Fruit fly (Drosophila melanogaster): ENCODE measurements around the gene CG13654.

CG13654 gene

dm6 chr3R:25181424-25181823 is 18.2 kb upstream of the CG13654 start:
- TF ChIP-seq h (optimal IDR thresholded peaks at IDR 0.05): no peak
- no peak for TF ChIP-seq ttk (optimal IDR thresholded peaks at IDR 0.05)
- TF ChIP-seq Sin3A (optimal IDR thresholded peaks at IDR 0.05): no peak
- no peak for TF ChIP-seq psq (optimal IDR thresholded peaks at IDR 0.05)
- TF ChIP-seq Myc (optimal IDR thresholded peaks at IDR 0.05): no peak
- no peak for TF ChIP-seq insv (optimal IDR thresholded peaks at IDR 0.05)

- TF ChIP-seq insv (optimal IDR thresholded peaks at IDR 0.05) (no peak), Sin3A (optimal IDR thresholded peaks at IDR 0.05) (no peak), psq (optimal IDR thresholded peaks at IDR 0.05) (no peak), Myc (optimal IDR thresholded peaks at IDR 0.05) (no peak), h (optimal IDR thresholded peaks at IDR 0.05) (no peak)
Observed at dm6 chr3R:25183484-25184442, 15.9 kb upstream of the CG13654 start, which contains the start of gene dan. Gene dan (plus strand): TSS chr3R:25184383.

- TF ChIP-seq insv (optimal IDR thresholded peaks at IDR 0.05) (no peak), Sin3A (optimal IDR thresholded peaks at IDR 0.05) (no peak), h (optimal IDR thresholded peaks at IDR 0.05) (no peak), ttk (optimal IDR thresholded peaks at IDR 0.05) (no peak)
Observed at dm6 chr3R:25184540-25184939, 15.1 kb upstream of the CG13654 start.

dm6 chr3R:25188990-25189389 is 10.6 kb upstream of the CG13654 start:
- TF ChIP-seq ttk (optimal IDR thresholded peaks at IDR 0.05): no peak
- no peak for TF ChIP-seq Myc (optimal IDR thresholded peaks at IDR 0.05)
- no peak for TF ChIP-seq h (optimal IDR thresholded peaks at IDR 0.05)

- TF ChIP-seq Sin3A (optimal IDR thresholded peaks at IDR 0.05) (no peak), Myc (optimal IDR thresholded peaks at IDR 0.05) (no peak)
Observed at dm6 chr3R:25193726-25194204, 5.9 kb upstream of the CG13654 start, which contains the start of gene lobo. Gene lobo (minus strand): TSS chr3R:25193776.

- no peak for TF ChIP-seq Myc (optimal IDR thresholded peaks at IDR 0.05)
Observed at dm6 chr3R:25194723-25195577, 4.7 kb upstream of the CG13654 start, which contains the start of gene CG13653. Gene CG13653 (plus strand): TSS chr3R:25195527.

- TF ChIP-seq h (optimal IDR thresholded peaks at IDR 0.05): no peak
- TF ChIP-seq ttk (optimal IDR thresholded peaks at IDR 0.05): no peak
- no peak for TF ChIP-seq Myc (optimal IDR thresholded peaks at IDR 0.05)
- no peak for TF ChIP-seq psq (optimal IDR thresholded peaks at IDR 0.05)
- TF ChIP-seq Sin3A (optimal IDR thresholded peaks at IDR 0.05): no peak
- no peak for TF ChIP-seq insv (optimal IDR thresholded peaks at IDR 0.05)
Observed at dm6 chr3R:25205413-25205977, 5.9 kb downstream of the CG13654 start.

- TF ChIP-seq h (optimal IDR thresholded peaks at IDR 0.05): no peak
- no peak for TF ChIP-seq psq (optimal IDR thresholded peaks at IDR 0.05)
- no peak for TF ChIP-seq ttk (optimal IDR thresholded peaks at IDR 0.05)
- TF ChIP-seq insv (optimal IDR thresholded peaks at IDR 0.05): no peak
- no peak for TF ChIP-seq Sin3A (optimal IDR thresholded peaks at IDR 0.05)
- no peak for TF ChIP-seq Myc (optimal IDR thresholded peaks at IDR 0.05)
Observed at dm6 chr3R:25207405-25208003, 7.9 kb downstream of the CG13654 start.

- TF ChIP-seq insv (optimal IDR thresholded peaks at IDR 0.05) (no peak), psq (optimal IDR thresholded peaks at IDR 0.05) (no peak), h (optimal IDR thresholded peaks at IDR 0.05) (no peak), ttk (optimal IDR thresholded peaks at IDR 0.05) (no peak), Myc (optimal IDR thresholded peaks at IDR 0.05) (no peak), Sin3A (optimal IDR thresholded peaks at IDR 0.05) (no peak)
Observed at dm6 chr3R:25208042-25208766, 8.6 kb downstream of the CG13654 start, which contains the start of gene Cad96Ca. Gene Cad96Ca (minus strand): TSS chr3R:25208283.

- no peak for TF ChIP-seq psq (optimal IDR thresholded peaks at IDR 0.05)
- TF ChIP-seq insv (optimal IDR thresholded peaks at IDR 0.05): no peak
- TF ChIP-seq ttk (optimal IDR thresholded peaks at IDR 0.05): no peak
- TF ChIP-seq h (optimal IDR thresholded peaks at IDR 0.05): no peak
- TF ChIP-seq Sin3A (optimal IDR thresholded peaks at IDR 0.05): no peak
- TF ChIP-seq Myc (optimal IDR thresholded peaks at IDR 0.05): no peak
Observed at dm6 chr3R:25208767-25209075, 9.1 kb downstream of the CG13654 start.

dm6 chr3R:25209207-25209606 is 9.6 kb downstream of the CG13654 start:
- TF ChIP-seq ttk (optimal IDR thresholded peaks at IDR 0.05) (no peak), insv (optimal IDR thresholded peaks at IDR 0.05) (no peak), Sin3A (optimal IDR thresholded peaks at IDR 0.05) (no peak), psq (optimal IDR thresholded peaks at IDR 0.05) (no peak), Myc (optimal IDR thresholded peaks at IDR 0.05) (no peak), h (optimal IDR thresholded peaks at IDR 0.05) (no peak)

Data from Kc167 (cell line).